Worm (Caenorhabditis elegans) whole organism, L3 larva: ENCODE measurements around the gene dpy-22.

Experiments
- ZK546.5 ChIP-seq: sonication (generic microtip); optimal IDR thresholded peaks from 2 replicates; lab custom pipeline; 2017; ENCODE audit warnings: missing biosample characterization, missing genetic modification characterization
- egl-27 ChIP-seq: sonication (generic microtip); optimal IDR thresholded peaks from 4 replicates; lab custom pipeline; 2017; ENCODE audit warnings: missing biosample characterization, missing genetic modification reagents, missing genetic modification characterization
- elt-1 ChIP-seq: fragments of 150-350 bp; optimal IDR thresholded peaks from 2 replicates; lab custom pipeline; 2014; ENCODE audit warnings: missing biosample characterization, missing genetic modification characterization
- elt-3 ChIP-seq, 3 experiments: fragments of 150-350 bp in 1 of 3; sonication (generic microtip) in 2 of 3; optimal IDR thresholded peaks; 2 replicates in 2 of 3; 4 replicates in 1 of 3; lab custom pipeline; 2014 to 2017; ENCODE audit warnings: missing biosample characterization in 3 of 3, missing genetic modification characterization in 3 of 3
- lin-15B ChIP-seq: fragments of 150-350 bp; optimal IDR thresholded peaks from 2 replicates; lab custom pipeline; 2014; ENCODE audit warnings: missing biosample characterization, missing genetic modification characterization
- nhr-11 ChIP-seq: fragments of 150-350 bp; optimal IDR thresholded peaks from 2 replicates; lab custom pipeline; 2014; ENCODE audit warnings: missing biosample characterization, missing genetic modification characterization
- nhr-43 ChIP-seq: sonication (generic microtip); optimal IDR thresholded peaks from 2 replicates; lab custom pipeline; 2016; ENCODE audit warnings: mild to moderate bottlenecking, missing genetic modification characterization, missing compliant biosample characterization; ENCODE audit not compliant: poor library complexity, severe bottlenecking
- nhr-76 ChIP-seq: fragments of 150-350 bp; sonication (generic microtip); optimal IDR thresholded peaks from 5 replicates; lab custom pipeline; 2014; ENCODE audit warnings: missing biosample characterization, missing genetic modification characterization
- unc-39 ChIP-seq: sonication (generic microtip); optimal IDR thresholded peaks from 4 replicates; lab custom pipeline; 2017; ENCODE audit warnings: missing biosample characterization, missing genetic modification characterization
- ztf-11 ChIP-seq: fragments of 150-350 bp; optimal IDR thresholded peaks from 2 replicates; lab custom pipeline; 2014; ENCODE audit warnings: missing biosample characterization, missing genetic modification characterization
- ztf-4 ChIP-seq: fragments of 150-350 bp; optimal IDR thresholded peaks from 2 replicates; lab custom pipeline; 2014; ENCODE audit warnings: missing biosample characterization, missing genetic modification characterization

ce11 chrX:9795579-9795978, 26.5 kb downstream of the dpy-22 start:
- TF ChIP-seq nhr-43 (tag; lab: Kevin White, UChicago) (no peak), ZK546.5 (tag; lab: Kevin White, UChicago) (no peak), ztf-4 (tag; lab: Kevin White, UChicago) (no peak), egl-27 (tag; lab: Kevin White, UChicago) (no peak), lin-15B (tag; lab: Kevin White, UChicago) (no peak), ztf-11 (tag; lab: Kevin White, UChicago) (no peak), nhr-11 (tag; lab: Kevin White, UChicago) (no peak), elt-1 (tag; lab: Kevin White, UChicago) (no peak), elt-3 (tag; optimal IDR thresholded peaks at IDR 0.05; lab: Kevin White, UChicago) (no peak), nhr-76 (tag; lab: Kevin White, UChicago) (no peak), unc-39 (tag; lab: Kevin White, UChicago) (no peak)
